Worm (Caenorhabditis elegans) whole organism, young adult: ENCODE results near the gene ZK1290.1.

Experiments
- D2030.7 ChIP-seq: fragments of 200-800 bp; sonication (Bioruptor generic); IDR thresholded peaks from 2 replicates; pipeline ENCODE4 v1.3.6; 2022; ENCODE audit warnings: missing genetic modification reagents, missing genetic modification characterization, missing compliant biosample characterization
- F52B5.7 ChIP-seq: sonication (generic microtip); optimal IDR thresholded peaks from 2 replicates; lab custom pipeline; 2016; ENCODE audit warnings: mild to moderate bottlenecking, missing genetic modification characterization, missing compliant biosample characterization
- F55B11.4 ChIP-seq: sonication (generic microtip); optimal IDR thresholded peaks from 2 replicates; lab custom pipeline; 2016; ENCODE audit warnings: missing compliant biosample characterization, missing genetic modification characterization, borderline replicate concordance; ENCODE audit not compliant: insufficient read depth
- T26A5.8 ChIP-seq: sonication (generic microtip); optimal IDR thresholded peaks from 2 replicates; lab custom pipeline; 2016; ENCODE audit warnings: missing genetic modification characterization, missing compliant biosample characterization
- egl-18 ChIP-seq: fragments of 200-800 bp; sonication (Bioruptor generic); IDR thresholded peaks from 2 replicates; pipeline ENCODE4 v1.3.6; 2022; ENCODE audit warnings: missing genetic modification reagents, missing genetic modification characterization, missing compliant biosample characterization
- hlh-26 ChIP-seq: fragments of 200-800 bp; sonication (Bioruptor generic); conservative IDR thresholded peaks from 2 replicates; pipeline ENCODE4 v1.3.6; 2022; ENCODE audit warnings: missing genetic modification reagents, missing genetic modification characterization, missing compliant biosample characterization
- lin-26 ChIP-seq: fragments of 200-800 bp; sonication (Bioruptor generic); IDR thresholded peaks from 2 replicates; pipeline ENCODE4 v1.3.6; 2022; ENCODE audit warnings: missing genetic modification reagents, missing genetic modification characterization, missing compliant biosample characterization
- nhr-90 ChIP-seq: sonication (generic microtip); optimal IDR thresholded peaks from 2 replicates; lab custom pipeline; 2016; ENCODE audit warnings: missing genotype, mild to moderate bottlenecking, missing genetic modification characterization, missing compliant biosample characterization
- sea-2 ChIP-seq: fragments of 200-800 bp; sonication (Bioruptor generic); IDR thresholded peaks from 2 replicates; pipeline ENCODE4 v1.3.6; 2022; ENCODE audit warnings: missing genetic modification characterization, missing compliant biosample characterization
- snpc-4 ChIP-seq, 5 experiments: fragments of 150-350 bp in 1 of 5; sonication (generic microtip) in 4 of 5; optimal IDR thresholded peaks; 2 replicates each; lab custom pipeline; 2014 to 2018; ENCODE audit warnings: missing genetic modification characterization in 5 of 5, missing biosample characterization in 3 of 5, antibody characterized with exemption in 2 of 5, mild to moderate bottlenecking in 2 of 5, missing compliant biosample characterization in 2 of 5, missing genotype in 2 of 5, moderate library complexity in 2 of 5, missing genetic modification reagents in 1 of 5
- unc-130 ChIP-seq: sonication (generic microtip); optimal IDR thresholded peaks from 2 replicates; lab custom pipeline; 2016; ENCODE audit warnings: missing genetic modification reagents, missing genetic modification characterization, missing compliant biosample characterization
- unc-62 ChIP-seq: fragments of 150-350 bp; optimal IDR thresholded peaks from 2 replicates; lab custom pipeline; 2014; ENCODE audit warnings: missing biosample characterization, missing genetic modification reagents, missing genetic modification characterization

- TF ChIP-seq D2030.7 (GFP tag; lab: Robert Waterston, UW), result no peak
- no peak for TF ChIP-seq F52B5.7 (tag; lab: Kevin White, UChicago)
- no peak for TF ChIP-seq T26A5.8 (tag; lab: Kevin White, UChicago)
- no peak for TF ChIP-seq sea-2 (GFP tag; lab: Robert Waterston, UW)
- TF ChIP-seq hlh-26, result no peak
- no peak for TF ChIP-seq nhr-90 (tag; lab: Kevin White, UChicago)
- TF ChIP-seq lin-26 (GFP tag; lab: Robert Waterston, UW), result no peak
- no peak for TF ChIP-seq unc-62 (GFP tag; lab: Kevin White, UChicago)
- TF ChIP-seq F55B11.4 (tag; lab: Kevin White, UChicago), result no peak
- no peak for TF ChIP-seq unc-130 (GFP tag; lab: Kevin White, UChicago)
- TF ChIP-seq snpc-4 (GFP tag; optimal IDR thresholded peaks at IDR 0.05; lab: Kevin White, UChicago), result no peak
- TF ChIP-seq snpc-4 (tag; optimal IDR thresholded peaks at IDR 0.05; lab: Kevin White, UChicago), result no peak
- TF ChIP-seq egl-18 (GFP tag; lab: Robert Waterston, UW), result no peak
Measured at ce11 chrII:7523281-7523680, 38.3 kb upstream of the ZK1290.1 start, which contains the start of gene ZK1290.15.
